Fruit fly (Drosophila melanogaster) whole organism, embryonic: ENCODE results near the gene RanGAP.

Experiments
- Adf1 ChIP-seq: fragments of 200-800 bp; sonication (Bioruptor generic); IDR thresholded peaks from 2 replicates; pipeline ENCODE4 v1.3.6; 2022; ENCODE audit warnings: missing biosample characterization, missing genetic modification characterization
- Bdp1 ChIP-seq: fragments of 200-800 bp; sonication (Bioruptor generic); optimal IDR thresholded peaks from 3 replicates; lab custom pipeline; 2016; ENCODE audit warnings: missing biosample characterization, missing genetic modification characterization
- CG10366 ChIP-seq: fragments of 200-800 bp; sonication (Bioruptor generic); IDR thresholded peaks from 2 replicates; pipeline ENCODE4 v1.3.6; 2022; ENCODE audit warnings: missing biosample characterization, missing genetic modification characterization
- CG11456 ChIP-seq: fragments of 200-800 bp; sonication (Bioruptor generic); IDR thresholded peaks from 3 replicates; pipeline ENCODE4 v1.3.6; 2022; ENCODE audit warnings: missing biosample characterization, missing genetic modification characterization
- CG13287 ChIP-seq: fragments of 200-800 bp; sonication (Bioruptor generic); IDR thresholded peaks from 2 replicates; pipeline ENCODE4 v1.3.6; 2022; ENCODE audit warnings: missing biosample characterization, missing genetic modification characterization; ENCODE audit not compliant: partially characterized antibody
- CG13424 ChIP-seq: fragments of 200-800 bp; sonication (Bioruptor generic); optimal IDR thresholded peaks from 2 replicates; lab custom pipeline; 2019; ENCODE audit warnings: missing biosample characterization, mild to moderate bottlenecking, missing genetic modification characterization, moderate library complexity
- CG15601 ChIP-seq: fragments of 200-800 bp; sonication (Bioruptor generic); optimal IDR thresholded peaks from 3 replicates; lab custom pipeline; 2019; ENCODE audit warnings: missing biosample characterization, mild to moderate bottlenecking, missing genetic modification characterization, moderate library complexity
- CG16815 ChIP-seq: fragments of 200-800 bp; sonication (Bioruptor generic); optimal IDR thresholded peaks from 3 replicates; lab custom pipeline; 2017; ENCODE audit warnings: missing biosample characterization, mild to moderate bottlenecking, missing genetic modification characterization
- CG4424 ChIP-seq: fragments of 200-800 bp; sonication (Bioruptor generic); optimal IDR thresholded peaks from 3 replicates; lab custom pipeline; 2016; ENCODE audit warnings: missing biosample characterization, missing genetic modification characterization
- CG6272 ChIP-seq: fragments of 200-800 bp; sonication (Bioruptor generic); IDR thresholded peaks from 2 replicates; pipeline ENCODE4 v1.3.6; 2022; ENCODE audit warnings: missing biosample characterization, missing genetic modification characterization
- CG7357 ChIP-seq: fragments of 200-800 bp; sonication (Bioruptor generic); IDR thresholded peaks from 3 replicates; pipeline ENCODE4 v1.3.6; 2022; ENCODE audit warnings: missing biosample characterization, missing genetic modification characterization
- CG8089 ChIP-seq: fragments of 200-800 bp; sonication (Bioruptor generic); optimal IDR thresholded peaks from 3 replicates; lab custom pipeline; 2016; ENCODE audit warnings: missing biosample characterization, missing genetic modification characterization
- CG9609 ChIP-seq: fragments of 200-800 bp; sonication (Bioruptor generic); optimal IDR thresholded peaks from 3 replicates; lab custom pipeline; 2016; ENCODE audit warnings: missing biosample characterization, missing genetic modification characterization
- CG9727 ChIP-seq: fragments of 200-800 bp; sonication (Bioruptor generic); optimal IDR thresholded peaks from 3 replicates; lab custom pipeline; 2017; ENCODE audit warnings: missing biosample characterization, mild to moderate bottlenecking, missing genetic modification characterization
- CG9817 ChIP-seq: fragments of 200-800 bp; sonication (Bioruptor generic); optimal IDR thresholded peaks from 2 replicates; lab custom pipeline; 2018; ENCODE audit warnings: missing biosample characterization, mild to moderate bottlenecking, missing genetic modification characterization, moderate library complexity
- CG9932 ChIP-seq: fragments of 200-800 bp; sonication (Bioruptor generic); IDR thresholded peaks from 2 replicates; pipeline ENCODE4 v1.3.6; 2022; ENCODE audit warnings: missing biosample characterization, missing genetic modification characterization
- CHES-1-like ChIP-seq: fragments of 200-800 bp; sonication (Bioruptor generic); optimal IDR thresholded peaks from 2 replicates; lab custom pipeline; 2016; ENCODE audit warnings: missing biosample characterization, missing genetic modification characterization
- CTCF ChIP-seq: fragments of 200-800 bp; sonication (Bioruptor generic); optimal IDR thresholded peaks from 2 replicates; lab custom pipeline; 2017; ENCODE audit warnings: missing biosample characterization, mild to moderate bottlenecking, missing genetic modification characterization, moderate library complexity
- D19A ChIP-seq: fragments of 200-800 bp; optimal IDR thresholded peaks from 3 replicates; lab custom pipeline; 2019; ENCODE audit warnings: missing biosample characterization, mild to moderate bottlenecking, missing genetic modification characterization, moderate library complexity
- Dad ChIP-seq: fragments of 200-800 bp; sonication (Bioruptor generic); optimal IDR thresholded peaks from 3 replicates; lab custom pipeline; 2016; ENCODE audit warnings: missing biosample characterization, missing genetic modification characterization
- Dip2 ChIP-seq: fragments of 200-800 bp; sonication (Bioruptor generic); IDR thresholded peaks from 2 replicates; pipeline ENCODE4 v1.3.6; 2022; ENCODE audit warnings: missing biosample characterization, missing genetic modification characterization
- Drgx ChIP-seq: fragments of 200-800 bp; sonication (Bioruptor generic); IDR thresholded peaks from 2 replicates; pipeline ENCODE4 v1.3.6; 2022; ENCODE audit warnings: missing biosample characterization, missing genetic modification characterization
- E2f2 ChIP-seq: fragments of 200-800 bp; sonication (Bioruptor generic); IDR thresholded peaks from 2 replicates; pipeline ENCODE4 v1.3.6; 2022; ENCODE audit warnings: missing biosample characterization, missing genetic modification characterization
- HLH4C ChIP-seq: fragments of 200-800 bp; sonication (Bioruptor generic); IDR thresholded peaks from 3 replicates; pipeline ENCODE4 v1.3.6; 2022; ENCODE audit warnings: missing biosample characterization, missing genetic modification characterization; ENCODE audit not compliant: partially characterized antibody
- Hey ChIP-seq: fragments of 200-800 bp; sonication (Bioruptor generic); optimal IDR thresholded peaks from 3 replicates; lab custom pipeline; 2018; ENCODE audit warnings: missing biosample characterization, mild to moderate bottlenecking, missing genetic modification characterization
- HmgD ChIP-seq: fragments of 200-800 bp; sonication (Bioruptor generic); optimal IDR thresholded peaks from 3 replicates; lab custom pipeline; 2016; ENCODE audit warnings: missing biosample characterization, missing genetic modification characterization
- Hr51 ChIP-seq, 2 experiments: fragments of 200-800 bp; sonication (Bioruptor generic); optimal IDR thresholded peaks; 2 replicates in 1 of 2; 3 replicates in 1 of 2; lab custom pipeline; 2016 to 2018; ENCODE audit warnings: missing biosample characterization in 2 of 2, missing genetic modification characterization in 2 of 2, mild to moderate bottlenecking in 1 of 2, moderate library complexity in 1 of 2
- Max ChIP-seq: fragments of 200-800 bp; sonication (Bioruptor generic); optimal IDR thresholded peaks from 2 replicates; lab custom pipeline; 2016; ENCODE audit warnings: missing biosample characterization, mild to moderate bottlenecking, missing genetic modification characterization
- Meics ChIP-seq: fragments of 200-800 bp; sonication (Bioruptor generic); optimal IDR thresholded peaks from 2 replicates; lab custom pipeline; 2017; ENCODE audit warnings: missing biosample characterization, mild to moderate bottlenecking, missing genetic modification characterization
- Myb ChIP-seq: fragments of 200-800 bp; sonication (Bioruptor generic); optimal IDR thresholded peaks from 2 replicates; lab custom pipeline; 2016; ENCODE audit warnings: missing biosample characterization, missing genetic modification characterization
- Oli ChIP-seq: fragments of 200-800 bp; sonication (Bioruptor generic); optimal IDR thresholded peaks from 2 replicates; lab custom pipeline; 2018; ENCODE audit warnings: missing biosample characterization, mild to moderate bottlenecking, missing genetic modification characterization, moderate library complexity
- Opbp ChIP-seq: fragments of 200-800 bp; sonication (Bioruptor generic); IDR thresholded peaks from 3 replicates; pipeline ENCODE4 v1.3.6; 2022; ENCODE audit warnings: missing biosample characterization, missing genetic modification characterization; ENCODE audit not compliant: partially characterized antibody
- Optix ChIP-seq: fragments of 200-800 bp; sonication (Bioruptor generic); IDR thresholded peaks from 3 replicates; pipeline ENCODE4 v1.3.6; 2022; ENCODE audit warnings: missing biosample characterization, missing genetic modification characterization
- Sox102F ChIP-seq: fragments of 200-800 bp; sonication (Bioruptor generic); optimal IDR thresholded peaks from 2 replicates; lab custom pipeline; 2018; ENCODE audit warnings: missing biosample characterization, mild to moderate bottlenecking, missing genetic modification characterization, moderate library complexity
- Sry-δ ChIP-seq: fragments of 200-800 bp; sonication (Bioruptor generic); optimal IDR thresholded peaks from 2 replicates; lab custom pipeline; 2016; ENCODE audit warnings: missing biosample characterization, missing genetic modification characterization
- Xbp1 ChIP-seq: fragments of 200-800 bp; sonication (Bioruptor generic); optimal IDR thresholded peaks from 3 replicates; lab custom pipeline; 2016; ENCODE audit warnings: missing biosample characterization, mild to moderate bottlenecking, missing genetic modification characterization
- cad ChIP-seq: fragments of >200 bp; optimal IDR thresholded peaks from 2 replicates; lab custom pipeline; 2017; ENCODE audit warnings: missing biosample characterization, missing genetic modification characterization
- cwo ChIP-seq: fragments of 200-800 bp; sonication (Bioruptor generic); optimal IDR thresholded peaks from 3 replicates; lab custom pipeline; 2017; ENCODE audit warnings: missing biosample characterization, missing genetic modification characterization, mild to moderate bottlenecking, moderate library complexity, missing genetic modification reagents
- dmrt11E ChIP-seq: fragments of 200-800 bp; sonication (Bioruptor generic); optimal IDR thresholded peaks from 3 replicates; lab custom pipeline; 2018; ENCODE audit warnings: missing biosample characterization, mild to moderate bottlenecking, missing genetic modification characterization, moderate library complexity
- fu2 ChIP-seq: fragments of 200-800 bp; sonication (Bioruptor generic); optimal IDR thresholded peaks from 2 replicates; lab custom pipeline; 2016; ENCODE audit warnings: missing biosample characterization, missing genetic modification characterization
- gfzf ChIP-seq: fragments of 200-800 bp; sonication (Bioruptor generic); optimal IDR thresholded peaks from 2 replicates; lab custom pipeline; 2016; ENCODE audit warnings: missing biosample characterization, mild to moderate bottlenecking, missing genetic modification characterization, moderate library complexity
- h ChIP-seq: fragments of >200 bp; optimal IDR thresholded peaks from 2 replicates; lab custom pipeline; 2017
- hb ChIP-seq: fragments of 200-800 bp; sonication (Bioruptor generic); IDR thresholded peaks from 3 replicates; pipeline ENCODE4 v1.3.6; 2022; ENCODE audit warnings: missing biosample characterization, missing genetic modification characterization; ENCODE audit not compliant: partially characterized antibody
- kni ChIP-seq: fragments of 200-800 bp; sonication (Bioruptor generic); optimal IDR thresholded peaks from 3 replicates; lab custom pipeline; 2017; ENCODE audit warnings: mild to moderate bottlenecking, missing biosample characterization, missing genetic modification reagents, missing genetic modification characterization
- maf-S ChIP-seq: fragments of 200-800 bp; sonication (Bioruptor generic); optimal IDR thresholded peaks from 2 replicates; lab custom pipeline; 2016; ENCODE audit warnings: missing biosample characterization, missing genetic modification characterization
- mam ChIP-seq: fragments of 200-800 bp; sonication (Bioruptor generic); optimal IDR thresholded peaks from 3 replicates; lab custom pipeline; 2016; ENCODE audit warnings: missing biosample characterization, missing genetic modification characterization
- pita ChIP-seq: fragments of 200-800 bp; sonication (Bioruptor generic); optimal IDR thresholded peaks from 2 replicates; lab custom pipeline; 2017; ENCODE audit warnings: missing biosample characterization, mild to moderate bottlenecking, missing genetic modification characterization
- slbo ChIP-seq: fragments of 200-800 bp; sonication (Bioruptor generic); IDR thresholded peaks from 2 replicates; pipeline ENCODE4 v1.3.6; 2022; ENCODE audit warnings: missing biosample characterization, missing genetic modification characterization
- tin ChIP-seq: fragments of 200-800 bp; sonication (Bioruptor generic); optimal IDR thresholded peaks from 3 replicates; lab custom pipeline; 2016; ENCODE audit warnings: missing biosample characterization, missing genetic modification characterization
- tx ChIP-seq: fragments of 200-800 bp; sonication (Bioruptor generic); optimal IDR thresholded peaks from 2 replicates; lab custom pipeline; 2016; ENCODE audit warnings: missing biosample characterization, missing genetic modification characterization
- unc-4 ChIP-seq: fragments of 200-800 bp; sonication (Bioruptor generic); IDR thresholded peaks from 2 replicates; pipeline ENCODE4 v1.3.6; 2022; ENCODE audit warnings: missing biosample characterization, missing genetic modification characterization; ENCODE audit not compliant: partially characterized antibody
- zfh1 ChIP-seq: fragments of 200-800 bp; sonication (Bioruptor generic); IDR thresholded peaks from 3 replicates; pipeline ENCODE4 v1.3.6; 2022; ENCODE audit warnings: missing biosample characterization, missing genetic modification characterization

Gene RanGAP

DNA sequence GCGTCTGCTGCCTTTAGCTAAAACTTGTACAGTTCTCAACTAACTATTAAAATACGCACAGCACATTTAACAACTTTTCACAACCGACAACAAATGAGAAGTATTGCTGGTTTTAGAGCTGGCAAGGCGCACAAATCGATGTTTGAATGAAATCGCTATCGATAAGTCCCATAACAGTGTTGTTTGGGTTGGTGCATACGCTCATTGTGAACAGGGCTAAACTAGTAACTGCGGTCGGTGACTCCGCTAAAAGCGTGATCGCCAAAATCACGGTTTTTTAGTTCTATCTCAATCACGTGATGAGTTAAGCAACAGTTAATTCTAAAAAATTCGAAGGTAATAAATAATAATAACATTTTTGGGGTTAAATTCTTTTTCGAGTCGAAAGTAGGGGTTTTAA is 11.6 kb downstream of the RanGAP start, which contains the start of gene Top2 (continued):
- TF ChIP-seq kni (GFP tag; lab: Kevin White, UChicago) (no peak), Sox102F (no peak), pita (GFP tag; lab: Kevin White, UChicago) (peak; percentile 95), CG15601 (tag; lab: Kevin White, UChicago) (peak; percentile 36), maf-S (peak; percentile 64), CG6272 (GFP tag; lab: Robert Waterston, UW) (no peak), CG16815 (GFP tag; lab: Kevin White, UChicago) (peak; percentile 11), CG9817 (tag; lab: Kevin White, UChicago) (peak; percentile 30), Bdp1 (GFP tag; lab: Kevin White, UChicago) (peak; percentile 10), Drgx (no peak), zfh1 (GFP tag; lab: Robert Waterston, UW) (peak; percentile 37; the same call in 1 of the 3 replicates), h (lab: Kevin White, UChicago) (no peak), Adf1 (peak; percentile 19; the same call in 1 of the 2 replicates), Hey (tag; lab: Kevin White, UChicago) (no peak), E2f2 (peak; percentile 76), CG4424 (GFP tag; lab: Kevin White, UChicago) (peak; percentile 23), Sry-δ (GFP tag; lab: Kevin White, UChicago) (peak; percentile 98), CTCF (peak; percentile 70), Max (GFP tag; lab: Kevin White, UChicago) (peak; percentile 31), CG13424 (tag; lab: Kevin White, UChicago) (peak; percentile 32), HLH4C (GFP tag; lab: Robert Waterston, UW) (peak; percentile 82), slbo (GFP tag; lab: Robert Waterston, UW) (peak; percentile 50), Dip2 (GFP tag; lab: Robert Waterston, UW) (no peak), CG9727 (GFP tag; lab: Kevin White, UChicago) (peak; percentile 24), dmrt11E (peak; percentile 8), hb (peak; percentile 76), CHES-1-like (peak; percentile 67), cwo (GFP tag; lab: Kevin White, UChicago) (peak; percentile 87), unc-4 (GFP tag; lab: Robert Waterston, UW) (peak; percentile 83), tx (peak; percentile 12), cad (GFP tag; lab: Kevin White, UChicago) (no peak), gfzf (GFP tag; lab: Kevin White, UChicago) (peak; percentile 61), CG7357 (GFP tag; lab: Robert Waterston, UW) (no peak), HmgD (GFP tag; lab: Kevin White, UChicago) (peak; percentile 95), Opbp (peak; percentile 88), D19A (peak; percentile 18), Hr51 (GFP tag; optimal IDR thresholded peaks at IDR 0.05; lab: Kevin White, UChicago) (peak in 1 of 2 experiments; percentile 48), fu2 (GFP tag; lab: Kevin White, UChicago) (peak; percentile 15), Optix (no peak), mam (GFP tag; lab: Kevin White, UChicago) (peak; percentile 25), CG8089 (GFP tag; lab: Kevin White, UChicago) (peak; percentile 5), Xbp1 (GFP tag; lab: Kevin White, UChicago) (peak; percentile 51), Oli (no peak), CG10366 (GFP tag; lab: Robert Waterston, UW) (no peak), Dad (GFP tag; lab: Kevin White, UChicago) (peak; percentile 3), Meics (GFP tag; lab: Kevin White, UChicago) (no peak), CG13287 (GFP tag; lab: Robert Waterston, UW) (peak; percentile 92), CG11456 (GFP tag; lab: Robert Waterston, UW) (peak; percentile 61; the same call in 1 of the 3 replicates), CG9609 (GFP tag; lab: Kevin White, UChicago) (peak; percentile 28), tin (GFP tag; lab: Kevin White, UChicago) (peak; percentile 48), Myb (GFP tag; lab: Kevin White, UChicago) (peak; percentile 89), CG9932 (GFP tag; lab: Robert Waterston, UW) (peak; percentile 67)
